Fruit fly (Drosophila melanogaster): ENCODE results near the gene rux.

rux gene

dm6 chrX:6037180-6037946 lies at the start of gene rux, which contains the start of gene MCTS1:
TSS of gene rux (minus strand) at chrX:6037800.
TSS of gene MCTS1 (plus strand) at chrX:6037892.
- TF ChIP-seq OdsH (GFP tag; optimal IDR thresholded peaks at IDR 0.05) = peak; percentile 16
- TF ChIP-seq CrebA (GFP tag; optimal IDR thresholded peaks at IDR 0.05; ENCODE audit: borderline replicate concordance) = no peak
- peak; percentile 17 for TF ChIP-seq psq (GFP tag; optimal IDR thresholded peaks at IDR 0.05)
- peak; percentile 35 for TF ChIP-seq h (GFP tag; optimal IDR thresholded peaks at IDR 0.05)
- TF ChIP-seq GATAd (GFP tag; optimal IDR thresholded peaks at IDR 0.05) = peak; percentile 60
- TF ChIP-seq sv (GFP tag; optimal IDR thresholded peaks at IDR 0.05) = no peak
- TF ChIP-seq fru (GFP tag; optimal IDR thresholded peaks at IDR 0.05) = peak; percentile 57
- TF ChIP-seq foxo (GFP tag; optimal IDR thresholded peaks at IDR 0.05) = peak in 1 of 2 experiments; percentile 52
- no peak for TF ChIP-seq Abd-B (GFP tag; optimal IDR thresholded peaks at IDR 0.05)
- peak; percentile 52 for TF ChIP-seq brk (GFP tag; optimal IDR thresholded peaks at IDR 0.05)
- no peak for TF ChIP-seq dsf (GFP tag; optimal IDR thresholded peaks at IDR 0.05; ENCODE audit: borderline replicate concordance)
- no peak for TF ChIP-seq Rel (GFP tag; optimal IDR thresholded peaks at IDR 0.05)
- TF ChIP-seq Rel (tag; optimal IDR thresholded peaks at IDR 0.05) = no peak
- TF ChIP-seq HLH106 (tag; optimal IDR thresholded peaks at IDR 0.05) = peak; percentile 29
- peak; percentile 4 for TF ChIP-seq ey (GFP tag; optimal IDR thresholded peaks at IDR 0.05)
- TF ChIP-seq dl (GFP tag; optimal IDR thresholded peaks at IDR 0.05; ENCODE audit: insufficient read depth in 1 of 2, partially characterized antibody in 2 of 2) = no peak
- TF ChIP-seq Dif (GFP tag; optimal IDR thresholded peaks at IDR 0.05; ENCODE audit: partially characterized antibody) = no peak
- TF ChIP-seq Myc (optimal IDR thresholded peaks at IDR 0.05) = no peak
- no peak for TF ChIP-seq pan (optimal IDR thresholded peaks at IDR 0.05)
- TF ChIP-seq lola (GFP tag; optimal IDR thresholded peaks at IDR 0.05) = no peak
- TF ChIP-seq Dfd (GFP tag; optimal IDR thresholded peaks at IDR 0.05) = no peak
- TF ChIP-seq br (GFP tag; optimal IDR thresholded peaks at IDR 0.05) = peak; percentile 32
- TF ChIP-seq Hr78 (GFP tag; optimal IDR thresholded peaks at IDR 0.05) = peak; percentile 63
- no peak for TF ChIP-seq Vsx2 (GFP tag; optimal IDR thresholded peaks at IDR 0.05; ENCODE audit: partially characterized antibody)
- peak; percentile 25 for TF ChIP-seq dmrt93B (GFP tag; optimal IDR thresholded peaks at IDR 0.05)
- TF ChIP-seq CG9705 (GFP tag; optimal IDR thresholded peaks at IDR 0.05) = no peak
- no peak for TF ChIP-seq jim (GFP tag; optimal IDR thresholded peaks at IDR 0.05)
- TF ChIP-seq Sp1 (GFP tag; optimal IDR thresholded peaks at IDR 0.05) = no peak
- TF ChIP-seq Hr83 (GFP tag; optimal IDR thresholded peaks at IDR 0.05; ENCODE audit: poor library complexity, severe bottlenecking) = peak; percentile 60
- TF ChIP-seq rgr (GFP tag; optimal IDR thresholded peaks at IDR 0.05) = peak; percentile 26
- peak; percentile 72 for TF ChIP-seq woc (GFP tag; optimal IDR thresholded peaks at IDR 0.05)
- TF ChIP-seq Hnf4 (GFP tag; optimal IDR thresholded peaks at IDR 0.05) = peak; percentile 55
- TF ChIP-seq Jra (GFP tag; optimal IDR thresholded peaks at IDR 0.05) = peak; percentile 39
- TF ChIP-seq sage (GFP tag; optimal IDR thresholded peaks at IDR 0.05) = no peak
- TF ChIP-seq CG32264 (GFP tag; optimal IDR thresholded peaks at IDR 0.05) = no peak
- no peak for TF ChIP-seq N (GFP tag; optimal IDR thresholded peaks at IDR 0.05)
- TF ChIP-seq Mio (GFP tag; optimal IDR thresholded peaks at IDR 0.05) = no peak
- peak; percentile 54 for TF ChIP-seq tai (GFP tag; optimal IDR thresholded peaks at IDR 0.05)
- no peak for TF ChIP-seq usp (GFP tag; optimal IDR thresholded peaks at IDR 0.05)

dm6 chrX:6081296-6081695 lies 43.7 kb upstream of the rux start, which contains the start of gene CG4660:
TSS of gene CG4660 (minus strand) at chrX:6081372.
- TF ChIP-seq sv (GFP tag; optimal IDR thresholded peaks at IDR 0.05) = no peak
- TF ChIP-seq Rel (GFP tag; optimal IDR thresholded peaks at IDR 0.05) = no peak
- TF ChIP-seq Rel (tag; optimal IDR thresholded peaks at IDR 0.05) = no peak
- no peak for TF ChIP-seq jim (GFP tag; optimal IDR thresholded peaks at IDR 0.05)
- TF ChIP-seq Mio (GFP tag; optimal IDR thresholded peaks at IDR 0.05) = no peak
- no peak for TF ChIP-seq CrebA (GFP tag; optimal IDR thresholded peaks at IDR 0.05; ENCODE audit: borderline replicate concordance)
- no peak for TF ChIP-seq OdsH (GFP tag; optimal IDR thresholded peaks at IDR 0.05)
- no peak for TF ChIP-seq brk (GFP tag; optimal IDR thresholded peaks at IDR 0.05)
- TF ChIP-seq Hr83 (GFP tag; optimal IDR thresholded peaks at IDR 0.05; ENCODE audit: poor library complexity, severe bottlenecking) = no peak
- no peak for TF ChIP-seq fru (GFP tag; optimal IDR thresholded peaks at IDR 0.05)
- TF ChIP-seq ey (GFP tag; optimal IDR thresholded peaks at IDR 0.05) = no peak
- no peak for TF ChIP-seq Vsx2 (GFP tag; optimal IDR thresholded peaks at IDR 0.05; ENCODE audit: partially characterized antibody)
- TF ChIP-seq GATAd (GFP tag; optimal IDR thresholded peaks at IDR 0.05) = no peak
- TF ChIP-seq Jra (GFP tag; optimal IDR thresholded peaks at IDR 0.05) = no peak
- no peak for TF ChIP-seq CG9705 (GFP tag; optimal IDR thresholded peaks at IDR 0.05)
- no peak for TF ChIP-seq Abd-B (GFP tag; optimal IDR thresholded peaks at IDR 0.05)
- no peak for TF ChIP-seq h (GFP tag; optimal IDR thresholded peaks at IDR 0.05)
- no peak for TF ChIP-seq psq (GFP tag; optimal IDR thresholded peaks at IDR 0.05)
- TF ChIP-seq pan (optimal IDR thresholded peaks at IDR 0.05) = no peak

All from whole organism, wandering third instar larva.